Fruit fly (Drosophila melanogaster): ENCODE results near the gene fz2.

The fz2 gene

DNA sequence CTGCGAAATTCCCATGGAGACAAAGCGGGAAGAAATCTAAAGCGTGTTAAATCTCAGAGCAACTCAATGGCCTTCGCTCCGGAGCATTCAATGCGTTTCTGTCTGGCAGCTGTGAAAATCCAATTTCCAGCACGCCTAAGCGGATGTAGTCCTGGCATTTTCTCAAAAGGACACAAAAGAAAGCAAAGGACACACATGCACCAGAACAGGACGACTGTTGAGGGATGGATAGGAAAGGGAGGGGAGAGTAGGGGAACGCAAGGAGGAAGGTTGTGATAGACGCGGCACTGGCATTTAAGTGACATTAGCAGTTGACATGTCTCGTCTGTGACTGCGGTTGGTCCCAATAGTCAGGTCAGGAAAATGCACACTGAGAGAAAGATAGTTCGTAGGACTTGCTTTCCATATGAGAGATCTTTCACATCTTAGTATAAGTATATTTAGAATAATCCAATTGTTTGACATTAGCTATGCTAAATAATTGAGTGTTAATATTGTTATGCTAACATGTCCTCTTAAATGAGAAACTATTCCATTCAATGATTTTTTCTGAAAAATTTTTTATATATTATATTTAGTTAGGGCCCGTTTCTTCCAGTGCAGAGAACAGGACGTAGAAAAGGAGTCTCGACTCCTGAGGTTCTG, 55.9 kb downstream of the fz2 start (continued):
- no peak for TF ChIP-seq cas (GFP tag; IDR thresholded peaks at IDR 0.05)
- no peak for TF ChIP-seq CrebB (tag; optimal IDR thresholded peaks at IDR 0.05)
- TF ChIP-seq sd (tag; optimal IDR thresholded peaks at IDR 0.05): no peak
- peak; percentile 1 for TF ChIP-seq CG4820 (GFP tag; optimal IDR thresholded peaks at IDR 0.05)
- no peak for TF ChIP-seq CTCF (GFP tag; optimal IDR thresholded peaks at IDR 0.05)
- no peak for TF ChIP-seq ci (GFP tag; IDR thresholded peaks at IDR 0.05)
- TF ChIP-seq gro (GFP tag; optimal IDR thresholded peaks at IDR 0.05): no peak
- TF ChIP-seq chinmo (GFP tag; IDR thresholded peaks at IDR 0.05; ENCODE audit: partially characterized antibody): 0 out of 4 replicates have a peak, but pooled peaks have one; percentile 31
- TF ChIP-seq da (GFP tag; optimal IDR thresholded peaks at IDR 0.05): no peak
- no peak for TF ChIP-seq nom (GFP tag; optimal IDR thresholded peaks at IDR 0.05)
- TF ChIP-seq kni (GFP tag; optimal IDR thresholded peaks at IDR 0.05): no peak
- no peak for TF ChIP-seq chn (GFP tag; optimal IDR thresholded peaks at IDR 0.05)
- no peak for TF ChIP-seq CG43689 (GFP tag; IDR thresholded peaks at IDR 0.05)
- no peak for TF ChIP-seq az2 (GFP tag; optimal IDR thresholded peaks at IDR 0.05)
- TF ChIP-seq CG14965 (GFP tag; optimal IDR thresholded peaks at IDR 0.05; ENCODE audit: borderline replicate concordance): no peak
- TF ChIP-seq ham (GFP tag; IDR thresholded peaks at IDR 0.05): no peak
- no peak for TF ChIP-seq CG42726 (GFP tag; IDR thresholded peaks at IDR 0.05; ENCODE audit: partially characterized antibody)
- TF ChIP-seq CG17359 (tag; optimal IDR thresholded peaks at IDR 0.05): no peak
- no peak for TF ChIP-seq fd3F (GFP tag; optimal IDR thresholded peaks at IDR 0.05)
- TF ChIP-seq row (GFP tag; IDR thresholded peaks at IDR 0.05): peak; percentile 46; the same call in 2 of the 3 replicates
- peak; percentile 56 for TF ChIP-seq ac (GFP tag; optimal IDR thresholded peaks at IDR 0.05)
- TF ChIP-seq CG9609 (GFP tag; optimal IDR thresholded peaks at IDR 0.05): no peak
- no peak for TF ChIP-seq ro (GFP tag; IDR thresholded peaks at IDR 0.05)
- TF ChIP-seq CG10959 (GFP tag; IDR thresholded peaks at IDR 0.05): peak; percentile 53
- no peak for TF ChIP-seq sob (GFP tag; IDR thresholded peaks at IDR 0.05)
- TF ChIP-seq CG13287 (GFP tag; IDR thresholded peaks at IDR 0.05; ENCODE audit: partially characterized antibody): no peak
- TF ChIP-seq Eip74EF (GFP tag; optimal IDR thresholded peaks at IDR 0.05): no peak
- no peak for TF ChIP-seq ssp (GFP tag; IDR thresholded peaks at IDR 0.05)
- TF ChIP-seq sens (GFP tag): peak; percentile 81
- TF ChIP-seq CG12659 (GFP tag; optimal IDR thresholded peaks at IDR 0.05): no peak
- TF ChIP-seq dysf (GFP tag; IDR thresholded peaks at IDR 0.05): no peak
- no peak for TF ChIP-seq CG2129 (GFP tag; IDR thresholded peaks at IDR 0.05; ENCODE audit: partially characterized antibody)
- TF ChIP-seq knrl (GFP tag; IDR thresholded peaks at IDR 0.05; ENCODE audit: partially characterized antibody): no peak
- TF ChIP-seq CG1602 (GFP tag; optimal IDR thresholded peaks at IDR 0.05): peak; percentile 20
- peak; percentile 55 for TF ChIP-seq CG14710 (tag; optimal IDR thresholded peaks at IDR 0.05)
- no peak for TF ChIP-seq slp2 (GFP tag; optimal IDR thresholded peaks at IDR 0.05)
- TF ChIP-seq inv (GFP tag; IDR thresholded peaks at IDR 0.05; ENCODE audit: partially characterized antibody): no peak
- no peak for TF ChIP-seq Neu2 (GFP tag; optimal IDR thresholded peaks at IDR 0.05; ENCODE audit: borderline replicate concordance)
- TF ChIP-seq CG30020 (tag; optimal IDR thresholded peaks at IDR 0.05): no peak
- TF ChIP-seq Adf1 (GFP tag; IDR thresholded peaks at IDR 0.05): no peak
- TF ChIP-seq CG1832 (GFP tag; optimal IDR thresholded peaks at IDR 0.05): no peak
- peak; percentile 56 for TF ChIP-seq CG7271 (tag; optimal IDR thresholded peaks at IDR 0.05)
- TF ChIP-seq Fer1 (GFP tag; optimal IDR thresholded peaks at IDR 0.05): no peak
- TF ChIP-seq B-H2 (GFP tag; optimal IDR thresholded peaks at IDR 0.05): no peak
- TF ChIP-seq Usf (GFP tag; optimal IDR thresholded peaks at IDR 0.05): no peak
- no peak for TF ChIP-seq CG3838 (GFP tag; optimal IDR thresholded peaks at IDR 0.05)
- no peak for TF ChIP-seq br (optimal IDR thresholded peaks at IDR 0.05)
- TF ChIP-seq Hr39 (optimal IDR thresholded peaks at IDR 0.05): no peak
- TF ChIP-seq ase (GFP tag; IDR thresholded peaks at IDR 0.05): no peak
- no peak for TF ChIP-seq CG34422 (GFP tag; IDR thresholded peaks at IDR 0.05)
- no peak for TF ChIP-seq Kr (GFP tag; optimal IDR thresholded peaks at IDR 0.05)
